Worm (Caenorhabditis elegans): Measurements from ENCODE around the gene cnc-6.
A peak's percentile ranks its signal among the peaks of the same experiment; 100 is the strongest.

The cnc-6 gene

ce11 chrIII:1763222-1763621 lies at the start of gene cnc-6:
Gene cnc-6 (plus strand): TSS chrIII:1763522.
- peak; percentile 17 for TF ChIP-seq aha-1 (tag)
- no peak for TF ChIP-seq lin-1 (GFP tag; IDR thresholded peaks at IDR 0.05)
- TF ChIP-seq daf-8 (GFP tag; IDR thresholded peaks at IDR 0.05), result no peak
- no peak for TF ChIP-seq Y75B8A.6 (GFP tag; IDR thresholded peaks at IDR 0.05)
- no peak for TF ChIP-seq zip-2 (tag; optimal IDR thresholded peaks at IDR 0.05)
- no peak for TF ChIP-seq attf-4 (tag; optimal IDR thresholded peaks at IDR 0.05)
- no peak for TF ChIP-seq cey-2 (tag; optimal IDR thresholded peaks at IDR 0.05; ENCODE audit: borderline replicate concordance, insufficient read depth)
- TF ChIP-seq dpl-1 (GFP tag; optimal IDR thresholded peaks at IDR 0.05), result no peak

ce11 chrIII:1713991-1714611 lies 49.2 kb upstream of the cnc-6 start:
- TF ChIP-seq F26F4.8 (GFP tag; conservative IDR thresholded peaks at IDR 0.05) (no peak), unc-62 (GFP tag; optimal IDR thresholded peaks at IDR 0.05 in 1 of 2) (peak in 1 of 2 experiments; percentile 65), unc-62 (tag; optimal IDR thresholded peaks at IDR 0.05) (no peak)

- no peak for TF ChIP-seq spr-3 (GFP tag; optimal IDR thresholded peaks at IDR 0.05)
- TF ChIP-seq madf-5 (GFP tag; IDR thresholded peaks at IDR 0.05), result no peak
- TF ChIP-seq Y48G9A.11 (GFP tag; IDR thresholded peaks at IDR 0.05), result no peak
- no peak for TF ChIP-seq arid-1 (GFP tag; conservative IDR thresholded peaks at IDR 0.05)
- TF ChIP-seq unc-62 (GFP tag; optimal IDR thresholded peaks at IDR 0.05 in 1 of 2), result peak in 1 of 2 experiments; percentile 95
- no peak for TF ChIP-seq unc-62 (tag; optimal IDR thresholded peaks at IDR 0.05)
- no peak for TF ChIP-seq dmd-6 (GFP tag; IDR thresholded peaks at IDR 0.05)
- TF ChIP-seq nhr-77 (tag; optimal IDR thresholded peaks at IDR 0.05), result no peak
- TF ChIP-seq zip-11 (GFP tag; IDR thresholded peaks at IDR 0.05), result no peak
These were observed 45.5 kb upstream of the cnc-6 start for ce11 chrIII:1717772-1718171.

DNA sequence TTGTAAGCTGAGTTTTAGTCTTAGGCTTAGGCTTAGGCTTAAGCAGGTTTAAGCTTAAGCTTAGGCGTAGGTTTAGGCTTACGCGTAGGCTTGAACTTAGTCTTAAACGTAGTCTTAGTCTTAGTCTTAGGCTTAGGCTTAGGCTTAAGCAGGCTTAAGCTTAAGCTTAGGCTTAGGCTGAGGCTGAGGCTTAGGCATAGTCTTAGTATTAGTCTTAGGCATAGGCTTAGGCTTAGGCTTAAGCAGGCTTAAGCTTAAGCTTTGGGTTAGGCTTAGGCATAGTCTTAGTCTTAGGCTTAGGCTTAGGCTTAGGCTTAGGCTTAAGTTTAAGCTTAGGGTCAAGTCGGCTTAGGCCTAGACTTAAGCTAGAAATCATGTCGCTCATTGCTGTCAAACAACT lies 44.5 kb upstream of the cnc-6 start:
- TF ChIP-seq ceh-44 (GFP tag; IDR thresholded peaks at IDR 0.05) (no peak), ZK337.2 (GFP tag; IDR thresholded peaks at IDR 0.05) (no peak), nhr-77 (tag; optimal IDR thresholded peaks at IDR 0.05) (no peak)

ce11 chrIII:1731850-1732249 lies 31.5 kb upstream of the cnc-6 start:
- TF ChIP-seq ces-1 (GFP tag; optimal IDR thresholded peaks at IDR 0.05) (peak; percentile 80), fkh-10 (GFP tag; optimal IDR thresholded peaks at IDR 0.05) (peak; percentile 80), aha-1 (tag) (peak; percentile 70), dmd-6 (GFP tag; IDR thresholded peaks at IDR 0.05) (no peak)

DNA sequence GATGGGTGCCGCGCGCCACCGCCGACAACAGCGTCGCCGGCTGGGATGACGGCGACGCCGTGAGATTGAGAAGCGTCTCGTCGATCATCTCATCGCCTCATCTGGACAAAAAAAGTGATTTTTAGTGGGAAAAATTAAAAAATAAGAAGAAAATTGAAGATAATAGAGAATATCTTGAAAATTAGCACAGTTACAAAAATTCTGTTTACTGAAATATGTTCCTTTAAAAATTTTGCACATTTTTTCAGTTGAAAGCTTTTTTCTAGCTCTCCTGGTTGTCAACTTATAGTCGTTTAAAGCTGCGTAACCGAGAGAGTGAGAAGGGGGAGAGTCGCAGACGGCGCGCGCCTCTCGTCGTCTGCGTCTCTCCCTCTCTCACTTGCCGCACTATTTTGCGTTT lies 30.3 kb upstream of the cnc-6 start, which contains the start of gene ser-4:
Gene ser-4 (minus strand): TSS at position 101 of the 400 bp plus-strand sequence.
- TF ChIP-seq set-16 (GFP tag; IDR thresholded peaks at IDR 0.05) (peak; percentile 28; the same call in 1 of the 2 replicates), ceh-20 (GFP tag; IDR thresholded peaks at IDR 0.05) (no peak), F26F4.8 (GFP tag; conservative IDR thresholded peaks at IDR 0.05) (no peak)

DNA sequence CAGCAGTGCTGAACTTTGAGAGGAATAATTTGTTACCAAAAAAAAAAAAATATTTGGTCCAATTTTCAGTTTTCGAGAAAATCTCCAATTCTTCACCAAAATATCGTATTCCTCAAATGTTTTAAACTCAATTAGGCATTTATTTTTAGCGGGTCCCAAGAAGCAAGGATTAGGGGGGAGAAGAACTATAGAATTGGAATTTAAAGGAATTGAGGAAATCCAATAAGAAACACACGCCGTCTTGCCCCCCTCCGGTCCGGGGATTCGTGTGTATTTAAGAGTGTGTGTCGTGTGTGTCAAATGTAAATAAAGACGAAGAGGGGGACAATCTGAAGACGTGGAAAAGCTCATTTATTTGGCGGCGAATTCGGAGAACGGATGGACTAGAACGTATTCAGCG lies 29.9 kb upstream of the cnc-6 start:
- TF ChIP-seq egl-43 (GFP tag; IDR thresholded peaks at IDR 0.05), result no peak
- peak in 1 of 2 experiments; percentile 6 for TF ChIP-seq unc-62 (GFP tag; optimal IDR thresholded peaks at IDR 0.05 in 1 of 2)
- no peak for TF ChIP-seq unc-62 (tag; optimal IDR thresholded peaks at IDR 0.05)
- TF ChIP-seq aly-2 (tag; optimal IDR thresholded peaks at IDR 0.05), result no peak
- peak; percentile 31 for TF ChIP-seq fkh-10 (GFP tag; optimal IDR thresholded peaks at IDR 0.05)
- TF ChIP-seq spr-1 (tag; optimal IDR thresholded peaks at IDR 0.05), result no peak
- TF ChIP-seq nhr-237 (tag; optimal IDR thresholded peaks at IDR 0.05), result no peak
- TF ChIP-seq mxl-3 (GFP tag; optimal IDR thresholded peaks at IDR 0.05), result no peak
- TF ChIP-seq dmd-6 (GFP tag; IDR thresholded peaks at IDR 0.05), result no peak

All from whole organism, L4 larva.